Fruit fly (Drosophila melanogaster) whole organism, embryonic: ENCODE data around the gene elfless.

Experiments used
- BtbVII ChIP-seq: fragments of 200-800 bp; sonication (Bioruptor generic); optimal IDR thresholded peaks from 3 replicates; lab custom pipeline; 2017; ENCODE audit warnings: missing biosample characterization, mild to moderate bottlenecking, missing genetic modification characterization
- CG10979 ChIP-seq: fragments of 200-800 bp; sonication (Bioruptor generic); optimal IDR thresholded peaks from 2 replicates; lab custom pipeline; 2018; ENCODE audit warnings: missing biosample characterization, mild to moderate bottlenecking, missing genetic modification characterization, moderate library complexity
- CG13287 ChIP-seq: fragments of 200-800 bp; sonication (Bioruptor generic); IDR thresholded peaks from 2 replicates; pipeline ENCODE4 v1.3.6; 2022; ENCODE audit warnings: missing biosample characterization, missing genetic modification characterization; ENCODE audit not compliant: partially characterized antibody
- CG1792 ChIP-seq: fragments of 200-800 bp; sonication (Bioruptor generic); optimal IDR thresholded peaks from 2 replicates; lab custom pipeline; 2016; ENCODE audit warnings: missing biosample characterization, missing genetic modification characterization
- CG7786 ChIP-seq: fragments of 200-800 bp; sonication (Bioruptor generic); optimal IDR thresholded peaks from 2 replicates; lab custom pipeline; 2016; ENCODE audit warnings: missing biosample characterization, missing genetic modification characterization
- Sry-β ChIP-seq: fragments of 200-800 bp; sonication (Bioruptor generic); optimal IDR thresholded peaks from 2 replicates; lab custom pipeline; 2018; ENCODE audit warnings: missing biosample characterization, mild to moderate bottlenecking, missing genetic modification characterization, moderate library complexity
- abd-A ChIP-seq: fragments of 200-800 bp; sonication (Bioruptor generic); optimal IDR thresholded peaks from 3 replicates; lab custom pipeline; 2019; ENCODE audit warnings: missing biosample characterization, mild to moderate bottlenecking, missing genetic modification characterization, moderate library complexity

- TF ChIP-seq CG13287 (GFP tag; lab: Robert Waterston, UW), result no peak
- TF ChIP-seq Sry-β (GFP tag; lab: Kevin White, UChicago), result no peak
- TF ChIP-seq abd-A (tag; lab: Kevin White, UChicago), result no peak
- no peak for TF ChIP-seq CG7786 (GFP tag; lab: Kevin White, UChicago)
- TF ChIP-seq CG1792 (GFP tag; lab: Kevin White, UChicago), result no peak
- no peak for TF ChIP-seq CG10979 (tag; lab: Kevin White, UChicago)
- no peak for TF ChIP-seq BtbVII (GFP tag; lab: Kevin White, UChicago)
Observed at dm6 chr2L:17990771-17991170, 20.5 kb downstream of the elfless start.
